Fruit fly (Drosophila melanogaster) whole organism, adult: ENCODE measurements around the gene CG4009.

Experiments used
- CG11617 ChIP-seq: fragments of 200-800 bp; sonication (Bioruptor generic); optimal IDR thresholded peaks from 2 replicates; lab custom pipeline; 2017; ENCODE audit warnings: mild to moderate bottlenecking, missing biosample characterization, missing genetic modification reagents, missing genetic modification characterization
- CG12768 ChIP-seq: fragments of 200-800 bp; sonication (Bioruptor generic); optimal IDR thresholded peaks from 2 replicates; lab custom pipeline; 2017; ENCODE audit warnings: missing biosample characterization, missing genetic modification characterization, mild to moderate bottlenecking, moderate library complexity, missing genetic modification reagents
- CG14711 ChIP-seq: fragments of 200-800 bp; sonication (Bioruptor generic); optimal IDR thresholded peaks from 2 replicates; lab custom pipeline; 2018; ENCODE audit warnings: missing biosample characterization, mild to moderate bottlenecking, missing genetic modification characterization, moderate library complexity
- CG1620 ChIP-seq: fragments of 200-800 bp; sonication (Bioruptor generic); optimal IDR thresholded peaks from 2 replicates; lab custom pipeline; 2016; ENCODE audit warnings: missing biosample characterization, missing genetic modification characterization
- CG33017 ChIP-seq: fragments of 200-800 bp; sonication (Bioruptor generic); optimal IDR thresholded peaks from 2 replicates; lab custom pipeline; 2018; ENCODE audit warnings: missing biosample characterization, mild to moderate bottlenecking, missing genetic modification characterization, moderate library complexity
- CG5204 ChIP-seq: fragments of 200-800 bp; sonication (Bioruptor generic); optimal IDR thresholded peaks from 2 replicates; lab custom pipeline; 2016; ENCODE audit warnings: missing biosample characterization, missing genetic modification characterization
- CG7045 ChIP-seq: fragments of 200-800 bp; sonication (Bioruptor generic); optimal IDR thresholded peaks from 2 replicates; lab custom pipeline; 2017; ENCODE audit warnings: missing biosample characterization, mild to moderate bottlenecking, missing genetic modification characterization
- CG7101 ChIP-seq: fragments of 200-800 bp; sonication (Bioruptor generic); optimal IDR thresholded peaks from 2 replicates; lab custom pipeline; 2018; ENCODE audit warnings: missing biosample characterization, mild to moderate bottlenecking, missing genetic modification characterization, moderate library complexity
- Clk ChIP-seq: fragments of 200-800 bp; sonication (Bioruptor generic); optimal IDR thresholded peaks from 2 replicates; lab custom pipeline; 2017; ENCODE audit warnings: missing biosample characterization, missing genetic modification characterization
- Crg-1 ChIP-seq: fragments of 200-800 bp; sonication (Bioruptor generic); optimal IDR thresholded peaks from 2 replicates; lab custom pipeline; 2016; ENCODE audit warnings: missing biosample characterization, missing genetic modification characterization
- Hr96 ChIP-seq: fragments of 200-800 bp; sonication (Bioruptor generic); optimal IDR thresholded peaks from 2 replicates; lab custom pipeline; 2016; ENCODE audit warnings: missing biosample characterization, missing genetic modification characterization
- Mnt ChIP-seq: fragments of 200-800 bp; sonication (Bioruptor generic); optimal IDR thresholded peaks from 2 replicates; lab custom pipeline; 2016; ENCODE audit warnings: missing biosample characterization, mild to moderate bottlenecking, missing genetic modification characterization
- bab1 ChIP-seq: fragments of 200-800 bp; sonication (Bioruptor generic); optimal IDR thresholded peaks from 3 replicates; lab custom pipeline; 2019; ENCODE audit warnings: missing biosample characterization, mild to moderate bottlenecking, missing genetic modification characterization, moderate library complexity
- cic ChIP-seq: fragments of 200-800 bp; sonication (Bioruptor generic); optimal IDR thresholded peaks from 2 replicates; lab custom pipeline; 2017; ENCODE audit warnings: missing biosample characterization, mild to moderate bottlenecking, missing genetic modification characterization, moderate library complexity
- cnc ChIP-seq, 2 experiments: fragments of >200 bp; optimal IDR thresholded peaks; 2 replicates each; lab custom pipeline; 2017
- kay ChIP-seq: fragments of 200-800 bp; sonication (Bioruptor generic); peaks from one replicate; lab custom pipeline; 2016; ENCODE audit warnings: missing biosample characterization, missing genetic modification characterization, borderline replicate concordance
- ovo ChIP-seq: fragments of 200-800 bp; sonication (Bioruptor generic); optimal IDR thresholded peaks from 2 replicates; lab custom pipeline; 2016; ENCODE audit warnings: missing biosample characterization, missing genetic modification characterization
- pad ChIP-seq: fragments of 200-800 bp; sonication (Bioruptor generic); optimal IDR thresholded peaks from 3 replicates; lab custom pipeline; 2017; ENCODE audit warnings: missing biosample characterization, missing genetic modification characterization, mild to moderate bottlenecking, moderate library complexity, missing genetic modification reagents
- tj ChIP-seq: fragments of 200-800 bp; sonication (Bioruptor generic); optimal IDR thresholded peaks from 3 replicates; lab custom pipeline; 2017; ENCODE audit warnings: missing biosample characterization, mild to moderate bottlenecking, missing genetic modification characterization, moderate library complexity
- toe ChIP-seq: fragments of 200-800 bp; sonication (Bioruptor generic); optimal IDR thresholded peaks from 2 replicates; lab custom pipeline; 2016; ENCODE audit warnings: missing biosample characterization, missing genetic modification characterization

Gene CG4009

dm6 chr3R:17056905-17057251, 21.0 kb upstream of the CG4009 start:
- TF ChIP-seq cnc (optimal IDR thresholded peaks at IDR 0.05; lab: Kevin White, UChicago) (no peak), toe (no peak), tj (no peak), kay (no peak), Mnt (GFP tag; lab: Kevin White, UChicago) (no peak), CG7045 (GFP tag; lab: Kevin White, UChicago) (no peak), CG12768 (GFP tag; lab: Kevin White, UChicago) (no peak), bab1 (GFP tag; lab: Kevin White, UChicago) (no peak)

- TF ChIP-seq cnc (optimal IDR thresholded peaks at IDR 0.05; lab: Kevin White, UChicago) (no peak), Mnt (GFP tag; lab: Kevin White, UChicago) (peak; percentile 81), pad (GFP tag; lab: Kevin White, UChicago) (peak; percentile 42), Hr96 (no peak), CG7045 (GFP tag; lab: Kevin White, UChicago) (peak; percentile 45), CG1620 (GFP tag; lab: Kevin White, UChicago) (no peak), ovo (peak; percentile 38), CG33017 (tag; lab: Kevin White, UChicago) (peak; percentile 57), kay (peak; percentile 88), CG14711 (tag; lab: Kevin White, UChicago) (no peak), CG12768 (GFP tag; lab: Kevin White, UChicago) (peak; percentile 56), Crg-1 (GFP tag; lab: Kevin White, UChicago) (no peak), Clk (GFP tag; lab: Kevin White, UChicago) (no peak), CG11617 (GFP tag; lab: Kevin White, UChicago) (peak; percentile 39), CG5204 (GFP tag; lab: Kevin White, UChicago) (no peak), cic (GFP tag; lab: Kevin White, UChicago) (peak; percentile 87), CG7101 (peak; percentile 9), tj (peak; percentile 92), toe (no peak), bab1 (GFP tag; lab: Kevin White, UChicago) (peak; percentile 22)
These were observed 20.5 kb upstream of the CG4009 start for dm6 chr3R:17056183-17056904.

- TF ChIP-seq Crg-1 (GFP tag; lab: Kevin White, UChicago) (no peak), CG33017 (tag; lab: Kevin White, UChicago) (no peak), pad (GFP tag; lab: Kevin White, UChicago) (peak; percentile 1), ovo (peak; percentile 7), tj (peak; percentile 37), cic (GFP tag; lab: Kevin White, UChicago) (no peak)
These were observed 18.7 kb upstream of the CG4009 start for dm6 chr3R:17054528-17054927.

- TF ChIP-seq CG7101 (peak; percentile 53), cic (GFP tag; lab: Kevin White, UChicago) (no peak), Mnt (GFP tag; lab: Kevin White, UChicago) (peak; percentile 70), tj (peak; percentile 60), kay (peak; percentile 85), CG11617 (GFP tag; lab: Kevin White, UChicago) (no peak), toe (peak; percentile 54), CG12768 (GFP tag; lab: Kevin White, UChicago) (peak; percentile 56), CG7045 (GFP tag; lab: Kevin White, UChicago) (peak; percentile 5), CG5204 (GFP tag; lab: Kevin White, UChicago) (peak; percentile 57), CG1620 (GFP tag; lab: Kevin White, UChicago) (no peak), Hr96 (peak; percentile 49), CG14711 (tag; lab: Kevin White, UChicago) (no peak), pad (GFP tag; lab: Kevin White, UChicago) (peak; percentile 41), Clk (GFP tag; lab: Kevin White, UChicago) (no peak), Crg-1 (GFP tag; lab: Kevin White, UChicago) (peak; percentile 57), cnc (optimal IDR thresholded peaks at IDR 0.05; lab: Kevin White, UChicago) (no peak), ovo (peak; percentile 71), bab1 (GFP tag; lab: Kevin White, UChicago) (peak; percentile 7), CG33017 (tag; lab: Kevin White, UChicago) (no peak)
These were observed 17.8 kb upstream of the CG4009 start, which contains the start of gene Dad for dm6 chr3R:17053415-17054177. Gene Dad, plus strand, starts transcription at chr3R:17054007.

- no peak for TF ChIP-seq toe
- TF ChIP-seq CG33017 (tag; lab: Kevin White, UChicago), result no peak
- TF ChIP-seq cnc (optimal IDR thresholded peaks at IDR 0.05; lab: Kevin White, UChicago), result no peak
These were observed 16.8 kb upstream of the CG4009 start for dm6 chr3R:17052465-17053149.

- no peak for TF ChIP-seq tj
- TF ChIP-seq CG7101, result no peak
- TF ChIP-seq kay, result no peak
- TF ChIP-seq CG14711 (tag; lab: Kevin White, UChicago), result no peak
- no peak for TF ChIP-seq cnc (optimal IDR thresholded peaks at IDR 0.05; lab: Kevin White, UChicago)
- no peak for TF ChIP-seq Mnt (GFP tag; lab: Kevin White, UChicago)
- TF ChIP-seq Clk (GFP tag; lab: Kevin White, UChicago), result no peak
- TF ChIP-seq CG5204 (GFP tag; lab: Kevin White, UChicago), result no peak
These were observed 13.0 kb upstream of the CG4009 start for dm6 chr3R:17048867-17049266.
